Fruit fly (Drosophila melanogaster): Measurements from ENCODE around the gene SclA.

SclA gene

DNA sequence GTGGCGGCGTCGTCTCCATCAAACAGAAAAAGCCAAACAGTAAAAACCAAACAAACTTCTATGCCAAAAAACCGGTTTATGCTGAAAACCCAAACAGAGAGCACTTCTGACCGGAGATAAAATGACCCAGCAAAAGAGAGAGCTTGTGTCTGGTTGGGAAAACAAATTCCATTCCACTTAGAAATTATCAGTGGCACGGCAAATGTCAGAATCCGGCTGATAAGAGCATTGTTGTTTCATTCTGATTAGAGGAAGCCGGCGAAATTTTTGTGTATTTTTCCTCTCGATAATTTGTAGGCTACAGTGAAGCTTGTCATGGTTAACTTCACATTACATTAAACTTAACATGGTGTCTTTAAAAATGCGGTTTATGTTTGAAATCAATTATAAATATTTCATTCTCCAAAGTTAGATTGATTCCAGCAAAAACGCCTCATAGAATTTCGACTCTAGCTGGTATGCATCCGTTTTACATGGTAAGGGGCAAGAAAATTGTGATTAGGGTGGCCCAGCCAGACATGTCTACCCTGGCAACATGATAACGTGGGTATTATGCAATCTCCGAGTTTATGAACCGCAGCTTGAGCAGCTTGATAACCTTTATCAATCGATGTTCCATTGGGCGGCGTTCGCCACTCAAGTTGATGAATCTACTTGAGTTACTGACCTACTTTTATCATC, 20.2 kb upstream of the SclA start:
- no peak for TF ChIP-seq CG17801 (GFP tag; optimal IDR thresholded peaks at IDR 0.05; ENCODE audit: partially characterized antibody)

DNA sequence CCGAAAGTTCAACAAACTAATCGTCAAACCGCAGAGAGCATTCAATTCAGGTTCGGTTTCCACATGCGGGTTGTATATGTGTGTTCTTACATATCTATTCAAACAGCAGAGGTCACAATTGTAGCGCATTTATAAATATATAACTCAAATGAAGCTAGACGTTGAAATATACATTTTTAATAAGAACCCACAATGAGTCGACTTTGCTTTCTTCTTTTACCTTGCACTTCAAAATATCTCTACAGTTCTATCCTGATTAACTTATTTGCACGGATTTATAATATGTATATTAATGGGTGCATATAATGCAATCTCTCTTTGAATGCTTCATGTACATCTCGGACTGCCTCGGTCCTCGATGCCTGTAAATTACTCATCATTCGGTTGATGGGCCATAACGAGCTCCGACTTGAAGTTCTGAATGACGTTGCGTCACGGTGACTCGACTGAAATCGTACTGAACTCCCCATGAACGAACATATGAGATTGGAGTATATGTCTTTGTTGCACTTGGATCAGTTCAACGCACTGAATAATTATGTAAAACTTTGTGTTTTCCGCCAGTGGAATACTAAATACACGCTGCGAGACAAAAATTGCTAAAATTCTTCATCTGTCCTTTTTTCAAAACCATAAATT, 19.3 kb upstream of the SclA start:
- TF ChIP-seq CG17801 (GFP tag; optimal IDR thresholded peaks at IDR 0.05; ENCODE audit: partially characterized antibody) = no peak

DNA sequence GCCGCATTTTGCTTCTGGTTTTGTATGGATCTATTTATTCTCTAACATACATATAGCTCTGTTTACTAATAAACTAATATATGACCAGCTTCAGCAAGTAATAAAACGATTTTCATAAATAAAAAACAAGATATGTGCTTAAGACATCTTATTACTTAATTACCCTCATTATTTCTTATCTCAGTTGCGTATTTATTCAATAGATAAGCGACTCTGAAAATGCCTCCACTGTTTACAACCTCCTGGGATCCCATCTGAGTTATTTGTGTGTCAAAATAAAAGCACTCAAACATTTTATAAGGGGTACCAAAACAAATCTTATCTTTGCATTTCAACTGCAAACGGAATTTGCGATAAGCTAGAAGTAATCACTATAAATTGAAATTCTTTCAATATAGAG, 18.1 kb upstream of the SclA start:
- TF ChIP-seq CG17801 (GFP tag; optimal IDR thresholded peaks at IDR 0.05; ENCODE audit: partially characterized antibody) = peak; percentile 81

DNA sequence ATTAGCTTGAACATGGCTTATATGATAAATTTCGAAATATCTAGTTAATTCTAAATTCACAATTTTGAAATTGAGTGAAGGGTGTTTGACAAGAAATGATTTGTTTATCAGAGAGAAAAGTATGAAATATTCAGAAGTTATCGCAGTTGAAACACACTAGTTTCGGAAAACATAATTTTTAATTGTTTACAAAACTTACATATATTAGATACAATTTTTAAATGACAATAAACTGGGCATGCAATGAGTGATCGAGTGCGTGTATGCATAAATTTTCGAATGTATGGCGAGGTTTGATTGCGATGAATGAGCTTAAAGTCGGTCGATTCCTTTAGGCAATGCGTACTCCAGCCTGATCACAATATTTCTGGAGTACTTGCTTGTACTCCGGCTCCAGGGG, 16.8 kb upstream of the SclA start, which contains the start of gene CG13280:
Gene CG13280 (minus strand): TSS at position 101 of the 400 bp plus-strand sequence.
- no peak for TF ChIP-seq CG17801 (GFP tag; optimal IDR thresholded peaks at IDR 0.05; ENCODE audit: partially characterized antibody)

DNA sequence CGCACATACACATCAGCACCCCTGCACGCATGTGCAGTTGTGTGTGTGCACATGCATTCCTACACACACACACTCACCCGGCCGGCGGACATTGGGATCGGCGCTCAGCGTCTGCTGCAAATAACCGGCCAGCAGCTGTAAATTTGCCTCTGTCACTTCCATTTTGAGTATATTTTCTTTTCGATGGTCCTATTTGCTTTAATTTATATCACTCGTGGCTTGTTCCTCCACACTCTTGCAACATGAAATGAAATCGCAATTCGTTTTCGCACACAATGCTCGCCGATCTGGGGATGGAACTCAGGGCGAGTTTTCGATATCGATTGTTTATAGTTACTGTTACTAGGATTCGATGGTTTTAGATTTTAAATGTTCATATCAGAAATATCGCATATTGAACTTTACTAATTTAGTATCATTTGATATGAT, 12.9 kb upstream of the SclA start, which contains the start of gene Cse1:
Gene Cse1 (minus strand): TSS at position 303 of the 429 bp plus-strand sequence.
- no peak for TF ChIP-seq CG17801 (GFP tag; optimal IDR thresholded peaks at IDR 0.05; ENCODE audit: partially characterized antibody)

DNA sequence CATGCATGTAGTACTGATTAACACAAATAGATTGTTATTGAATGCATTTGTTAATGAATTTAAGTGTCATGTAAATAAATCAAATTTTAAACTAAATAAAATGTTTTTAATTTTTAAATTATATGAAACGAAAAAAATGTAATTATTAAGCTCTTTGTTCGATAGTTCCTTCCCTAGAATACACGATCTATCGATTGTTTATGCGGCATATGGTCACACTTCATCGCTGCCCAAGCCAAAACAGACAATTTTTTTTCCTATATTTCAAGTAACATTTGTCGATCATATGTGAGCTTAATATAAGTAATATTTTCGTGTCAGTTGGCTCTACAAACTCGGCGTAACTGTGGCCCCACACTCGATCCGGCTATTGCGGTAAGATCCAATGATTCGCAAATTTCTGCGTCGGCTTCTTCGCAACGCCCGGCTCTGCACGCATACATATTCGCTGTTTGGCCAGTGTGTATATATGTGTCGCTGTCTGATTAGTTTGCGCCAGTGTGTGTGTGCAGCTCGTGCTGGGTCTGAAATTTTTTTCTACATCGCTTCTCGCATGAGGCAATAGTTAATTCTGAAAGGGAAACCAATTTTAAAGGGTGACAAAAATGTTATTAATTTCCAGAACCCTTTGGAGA, 10.8 kb upstream of the SclA start, which contains the start of gene AspRS-m:
Gene AspRS-m (plus strand): TSS at position 207 of the 635 bp plus-strand sequence.
- TF ChIP-seq CG17801 (GFP tag; optimal IDR thresholded peaks at IDR 0.05; ENCODE audit: partially characterized antibody) = peak; percentile 48

DNA sequence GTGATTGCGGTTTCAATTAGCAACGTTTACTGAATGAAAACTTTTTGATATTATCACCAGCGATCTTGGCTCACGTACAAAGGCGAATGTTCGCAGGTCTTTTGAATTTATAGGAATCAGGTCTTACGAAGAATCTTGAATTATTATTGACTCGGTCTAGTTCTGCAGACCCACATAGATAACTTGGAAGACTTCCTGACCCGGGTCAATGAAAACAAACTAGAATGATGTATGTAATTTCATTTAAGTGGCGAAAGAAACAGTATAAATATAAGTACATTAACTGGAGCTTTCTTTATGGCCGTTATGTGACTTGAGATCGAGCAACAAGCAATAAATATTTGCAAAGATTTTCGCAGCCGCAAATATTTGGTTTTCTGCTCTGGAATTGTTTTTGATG, 3.4 kb upstream of the SclA start, which contains the start of gene CG13282:
Gene CG13282 (minus strand): TSS at position 101 of the 400 bp plus-strand sequence.
- no peak for TF ChIP-seq CG17801 (GFP tag; optimal IDR thresholded peaks at IDR 0.05; ENCODE audit: partially characterized antibody)

DNA sequence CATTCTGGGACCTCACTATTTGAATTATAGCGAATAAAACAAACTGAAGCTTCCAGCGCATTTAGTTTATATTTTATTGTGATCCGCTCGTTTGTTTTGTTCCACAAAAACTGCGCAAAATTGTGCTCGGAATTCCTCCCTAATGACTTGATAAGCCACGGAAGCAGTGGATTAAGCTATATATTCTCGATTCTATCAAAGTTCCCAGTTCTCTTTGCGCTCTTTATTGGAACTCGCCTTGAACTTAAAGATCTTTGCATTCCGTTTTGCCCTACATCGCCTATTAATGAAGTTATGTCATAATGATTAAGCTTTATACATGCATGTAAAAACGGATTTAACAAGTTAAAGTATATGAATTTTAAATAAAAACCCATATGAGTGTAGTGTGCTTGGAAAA, 614 bp upstream of the SclA start, which contains the start of gene Nepl9:
Gene Nepl9 (minus strand): TSS at position 101 of the 400 bp plus-strand sequence.
- no peak for TF ChIP-seq CG17801 (GFP tag; optimal IDR thresholded peaks at IDR 0.05; ENCODE audit: partially characterized antibody)

DNA sequence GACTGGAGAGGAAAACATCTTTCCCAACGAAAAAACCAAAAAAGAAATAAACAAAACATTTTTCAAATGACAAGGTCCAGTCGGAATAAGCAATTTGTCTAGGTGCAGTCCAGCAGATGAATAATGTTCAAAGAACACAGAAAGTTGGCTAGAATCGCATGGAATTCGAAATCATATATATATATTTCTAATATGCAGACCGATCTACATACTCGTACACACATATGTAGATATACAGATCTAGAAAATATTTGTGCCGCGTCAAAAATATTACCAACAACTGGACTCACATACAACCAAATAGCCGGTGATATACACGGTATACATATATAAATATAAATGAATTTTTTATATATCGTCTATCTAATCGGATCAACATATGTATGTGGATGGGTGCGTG, 1.9 kb downstream of the SclA start:
- no peak for TF ChIP-seq CG17801 (GFP tag; optimal IDR thresholded peaks at IDR 0.05; ENCODE audit: partially characterized antibody)

DNA sequence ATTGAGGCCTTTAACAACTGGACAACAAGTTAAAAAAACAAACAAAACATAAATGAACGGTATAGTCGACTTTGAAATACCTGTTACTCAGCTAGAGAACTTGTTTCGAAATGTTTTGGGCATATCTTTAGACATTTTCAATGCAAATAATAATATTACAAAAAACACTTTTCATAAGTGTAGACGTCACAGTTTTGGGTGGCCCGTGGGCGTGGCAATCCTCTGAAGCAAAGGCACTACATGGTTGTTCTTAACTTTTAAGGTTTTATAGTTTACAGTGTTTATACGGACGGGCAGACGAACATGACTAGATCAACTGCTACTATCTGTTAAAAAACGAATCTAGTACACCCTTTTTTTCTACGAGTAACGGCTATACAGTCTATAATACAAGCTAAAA, 4.7 kb downstream of the SclA start:
- TF ChIP-seq CG17801 (GFP tag; optimal IDR thresholded peaks at IDR 0.05; ENCODE audit: partially characterized antibody) = no peak

DNA sequence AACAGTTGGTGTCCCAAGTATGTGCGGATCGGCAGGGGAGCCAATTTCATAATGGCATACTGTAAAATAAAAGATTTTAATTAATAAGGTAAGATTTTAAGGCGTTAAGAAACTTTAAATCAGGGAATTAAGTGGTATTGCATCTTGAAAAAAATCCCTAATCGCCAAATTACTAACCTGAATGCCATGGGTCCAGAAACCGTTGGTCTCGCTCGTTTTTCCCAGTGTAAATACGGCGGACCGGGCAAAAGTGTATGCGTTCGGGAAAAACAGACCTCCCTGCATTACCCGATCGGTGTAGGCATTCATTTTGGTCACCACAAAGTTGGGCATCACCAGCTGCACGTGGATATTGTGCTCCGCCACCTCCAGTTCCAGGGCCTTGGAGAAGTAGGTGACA, 5.6 kb downstream of the SclA start:
- no peak for TF ChIP-seq CG17801 (GFP tag; optimal IDR thresholded peaks at IDR 0.05; ENCODE audit: partially characterized antibody)

DNA sequence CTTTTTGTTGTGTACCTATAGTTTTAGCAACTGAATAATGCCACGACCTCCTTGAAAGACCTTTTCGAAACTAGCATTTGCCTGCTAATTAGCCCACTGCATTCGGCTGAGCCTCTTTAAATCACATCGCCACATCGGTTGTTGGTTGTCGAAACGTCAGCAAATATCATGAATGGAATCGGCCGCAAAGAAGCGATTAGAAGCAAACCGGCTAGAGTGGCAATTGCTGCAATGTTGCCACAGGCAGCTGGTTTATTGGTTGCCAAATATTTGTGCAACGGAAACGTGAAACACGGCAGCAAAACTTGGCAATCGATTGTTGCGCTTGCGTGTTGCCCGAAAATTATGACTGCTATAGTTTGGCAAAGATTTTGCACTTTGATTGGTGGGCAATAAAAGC, 7.4 kb downstream of the SclA start:
- no peak for TF ChIP-seq CG17801 (GFP tag; optimal IDR thresholded peaks at IDR 0.05; ENCODE audit: partially characterized antibody)

DNA sequence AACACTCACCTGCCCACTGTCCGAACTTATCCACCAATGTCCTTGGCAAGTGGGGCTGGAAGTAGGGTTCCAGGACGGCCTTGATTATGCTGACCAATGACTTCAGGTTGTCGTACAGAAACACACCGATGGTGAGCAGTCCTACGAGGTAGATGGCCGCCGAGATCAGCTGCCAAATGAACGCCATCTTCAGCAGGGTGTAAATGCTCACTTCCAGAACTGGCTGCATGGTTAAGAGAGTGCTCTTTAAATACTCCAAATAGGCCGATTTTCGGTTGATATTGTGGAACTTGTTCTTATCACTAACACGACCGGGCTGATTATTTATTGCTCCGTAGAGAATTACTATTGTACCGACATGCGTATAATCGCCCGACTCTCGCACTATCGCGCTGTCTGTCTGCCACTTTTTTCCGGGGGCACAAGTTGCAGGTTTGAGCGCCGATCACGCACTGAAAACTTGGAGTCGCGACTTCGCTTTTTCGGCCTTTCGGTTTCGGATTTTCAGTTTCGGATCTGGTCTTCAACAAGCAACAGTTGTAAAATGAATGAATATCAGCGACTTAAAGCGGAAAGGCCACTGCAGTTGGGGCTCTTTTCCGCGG, 9.1 kb downstream of the SclA start:
- no peak for TF ChIP-seq CG17801 (GFP tag; optimal IDR thresholded peaks at IDR 0.05; ENCODE audit: partially characterized antibody)

DNA sequence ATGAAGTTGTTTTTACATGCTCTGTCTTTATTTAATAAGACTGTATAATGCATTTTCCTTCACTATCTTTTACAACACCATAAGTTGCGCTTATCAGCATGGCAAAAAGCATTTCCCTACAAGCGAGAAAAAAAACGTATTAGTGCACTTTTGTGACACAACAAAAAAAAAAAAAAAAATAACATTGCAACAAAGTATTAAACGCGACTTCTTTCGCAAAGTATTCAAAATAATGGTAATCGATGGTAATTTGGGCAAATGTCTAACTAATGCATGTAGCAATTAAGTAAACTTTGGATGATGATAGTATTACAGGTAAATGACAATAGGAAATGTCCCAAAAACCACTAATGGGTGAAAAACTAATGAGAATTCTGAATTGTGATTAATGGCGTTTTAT, 10.2 kb downstream of the SclA start:
- no peak for TF ChIP-seq CG17801 (GFP tag; optimal IDR thresholded peaks at IDR 0.05; ENCODE audit: partially characterized antibody)

DNA sequence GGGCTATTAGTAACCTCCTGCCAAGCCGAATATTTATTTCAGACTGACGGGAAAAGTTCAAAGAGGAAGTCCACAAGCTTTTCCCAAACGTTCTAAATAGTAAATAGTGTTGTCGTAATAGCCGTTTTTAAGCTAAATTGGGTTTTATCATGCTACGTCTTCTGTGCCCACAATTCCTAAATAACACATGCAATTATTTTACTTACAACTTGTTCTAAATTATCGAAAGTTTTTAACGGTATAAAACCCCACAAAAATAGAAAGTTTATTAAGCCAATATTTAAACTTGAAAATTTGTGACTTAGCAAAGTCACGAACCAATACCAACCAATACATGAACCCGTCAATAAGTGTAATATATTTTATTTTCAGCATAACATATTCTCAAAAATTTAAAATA, 10.9 kb downstream of the SclA start, which contains the start of gene CG13284:
Gene CG13284 (minus strand): TSS at position 47 of the 400 bp plus-strand sequence.
- TF ChIP-seq CG17801 (GFP tag; optimal IDR thresholded peaks at IDR 0.05; ENCODE audit: partially characterized antibody) = no peak

All from ovary, adult (tissue).